Worm (Caenorhabditis elegans): ENCODE measurements around the gene nmy-3.

- TF ChIP-seq tra-4 (tag; optimal IDR thresholded peaks at IDR 0.05), result no peak
- no peak for TF ChIP-seq ama-1 (optimal IDR thresholded peaks at IDR 0.05)
- no peak for TF ChIP-seq scrt-1 (GFP tag; IDR thresholded peaks at IDR 0.05)
- TF ChIP-seq ceh-13 (GFP tag; optimal IDR thresholded peaks at IDR 0.05), result no peak
- no peak for TF ChIP-seq aly-1 (tag; optimal IDR thresholded peaks at IDR 0.05)
- no peak for TF ChIP-seq flt-1 (GFP tag; IDR thresholded peaks at IDR 0.05)
- TF ChIP-seq ceh-36 (tag; optimal IDR thresholded peaks at IDR 0.05), result no peak
- TF ChIP-seq hnd-1 (tag; optimal IDR thresholded peaks at IDR 0.05), result no peak
- TF ChIP-seq F13C5.2 (tag; optimal IDR thresholded peaks at IDR 0.05), result no peak
Observed at ce11 chrIV:9224825-9225224, 49.5 kb upstream of the nmy-3 start, which contains the start of gene C46C2.3.
